Fruit fly (Drosophila melanogaster) whole organism, embryonic: ENCODE measurements around the gene beta4GalT7.
A peak's percentile ranks its signal among the peaks of the same experiment; 100 is the strongest.

ENCODE experiments used
- BtbVII ChIP-seq: fragments of 200-800 bp; sonication (Bioruptor generic); optimal IDR thresholded peaks from 3 replicates; lab custom pipeline; 2017; ENCODE audit warnings: missing biosample characterization, mild to moderate bottlenecking, missing genetic modification characterization
- C15 ChIP-seq: fragments of 200-800 bp; sonication (Bioruptor generic); IDR thresholded peaks from 3 replicates; pipeline ENCODE4 v1.3.6; 2022; ENCODE audit warnings: missing biosample characterization, missing genetic modification characterization
- CG10147 ChIP-seq: fragments of 200-800 bp; sonication (Bioruptor generic); optimal IDR thresholded peaks from 2 replicates; lab custom pipeline; 2019; ENCODE audit warnings: missing biosample characterization, mild to moderate bottlenecking, missing genetic modification characterization, moderate library complexity
- CG10565 ChIP-seq: fragments of 200-800 bp; sonication (Bioruptor generic); optimal IDR thresholded peaks from 3 replicates; lab custom pipeline; 2016; ENCODE audit warnings: missing biosample characterization, mild to moderate bottlenecking, missing genetic modification characterization
- CG14050 ChIP-seq: fragments of 200-800 bp; sonication (Bioruptor generic); IDR thresholded peaks from 3 replicates; pipeline ENCODE4 v1.3.6; 2022; ENCODE audit warnings: missing biosample characterization, missing genetic modification characterization
- CG15479 ChIP-seq: fragments of 200-800 bp; sonication (Bioruptor generic); optimal IDR thresholded peaks from 3 replicates; lab custom pipeline; 2019; ENCODE audit warnings: missing biosample characterization, mild to moderate bottlenecking, missing genetic modification characterization, moderate library complexity
- CG15601 ChIP-seq: fragments of 200-800 bp; sonication (Bioruptor generic); optimal IDR thresholded peaks from 3 replicates; lab custom pipeline; 2019; ENCODE audit warnings: missing biosample characterization, mild to moderate bottlenecking, missing genetic modification characterization, moderate library complexity
- CG1647 ChIP-seq: fragments of 200-800 bp; sonication (Bioruptor generic); optimal IDR thresholded peaks from 3 replicates; lab custom pipeline; 2016; ENCODE audit warnings: missing biosample characterization, missing genetic modification characterization
- CG16863 ChIP-seq: fragments of 200-800 bp; sonication (Bioruptor generic); optimal IDR thresholded peaks from 3 replicates; lab custom pipeline; 2016; ENCODE audit warnings: missing biosample characterization, missing genetic modification characterization
- CG17912 ChIP-seq: fragments of 200-800 bp; sonication (Bioruptor generic); optimal IDR thresholded peaks from 2 replicates; lab custom pipeline; 2018; ENCODE audit warnings: missing biosample characterization, mild to moderate bottlenecking, missing genetic modification characterization
- CG1792 ChIP-seq: fragments of 200-800 bp; sonication (Bioruptor generic); optimal IDR thresholded peaks from 2 replicates; lab custom pipeline; 2016; ENCODE audit warnings: missing biosample characterization, missing genetic modification characterization
- CG18476 ChIP-seq: fragments of 200-800 bp; sonication (Bioruptor generic); optimal IDR thresholded peaks from 2 replicates; lab custom pipeline; 2016; ENCODE audit warnings: missing biosample characterization, mild to moderate bottlenecking, missing genetic modification characterization
- CG18619 ChIP-seq: fragments of 200-800 bp; sonication (Bioruptor generic); optimal IDR thresholded peaks from 3 replicates; lab custom pipeline; 2017; ENCODE audit warnings: missing biosample characterization, mild to moderate bottlenecking, missing genetic modification characterization
- CG18764 ChIP-seq: fragments of 200-800 bp; sonication (Bioruptor generic); optimal IDR thresholded peaks from 3 replicates; lab custom pipeline; 2016; ENCODE audit warnings: missing biosample characterization, missing genetic modification characterization
- CG31365 ChIP-seq: fragments of 200-800 bp; sonication (Bioruptor generic); optimal IDR thresholded peaks from 2 replicates; lab custom pipeline; 2018; ENCODE audit warnings: missing biosample characterization, mild to moderate bottlenecking, missing genetic modification characterization
- CG3163 ChIP-seq: fragments of 200-800 bp; sonication (Bioruptor generic); optimal IDR thresholded peaks from 3 replicates; lab custom pipeline; 2016; ENCODE audit warnings: missing biosample characterization, missing genetic modification characterization
- CG3281 ChIP-seq: fragments of 200-800 bp; sonication (Bioruptor generic); optimal IDR thresholded peaks from 3 replicates; lab custom pipeline; 2017; ENCODE audit warnings: missing biosample characterization, mild to moderate bottlenecking, missing genetic modification characterization
- CG34376 ChIP-seq: fragments of 200-800 bp; sonication (Bioruptor generic); optimal IDR thresholded peaks from 2 replicates; lab custom pipeline; 2018; ENCODE audit warnings: missing biosample characterization, mild to moderate bottlenecking, missing genetic modification characterization
- CG6854 ChIP-seq: fragments of 200-800 bp; sonication (Bioruptor generic); optimal IDR thresholded peaks from 3 replicates; lab custom pipeline; 2017; ENCODE audit warnings: missing biosample characterization, mild to moderate bottlenecking, missing genetic modification characterization
- CG7357 ChIP-seq: fragments of 200-800 bp; sonication (Bioruptor generic); IDR thresholded peaks from 3 replicates; pipeline ENCODE4 v1.3.6; 2022; ENCODE audit warnings: missing biosample characterization, missing genetic modification characterization
- CG9609 ChIP-seq: fragments of 200-800 bp; sonication (Bioruptor generic); optimal IDR thresholded peaks from 3 replicates; lab custom pipeline; 2016; ENCODE audit warnings: missing biosample characterization, missing genetic modification characterization
- CG9727 ChIP-seq: fragments of 200-800 bp; sonication (Bioruptor generic); optimal IDR thresholded peaks from 3 replicates; lab custom pipeline; 2017; ENCODE audit warnings: missing biosample characterization, mild to moderate bottlenecking, missing genetic modification characterization
- Dll ChIP-seq: fragments of 200-800 bp; sonication (Bioruptor generic); IDR thresholded peaks from 4 replicates; pipeline ENCODE4 v1.3.6; 2022; ENCODE audit warnings: missing biosample characterization, missing genetic modification characterization; ENCODE audit not compliant: partially characterized antibody
- Drgx ChIP-seq: fragments of 200-800 bp; sonication (Bioruptor generic); IDR thresholded peaks from 2 replicates; pipeline ENCODE4 v1.3.6; 2022; ENCODE audit warnings: missing biosample characterization, missing genetic modification characterization
- Hr51 ChIP-seq, 2 experiments: fragments of 200-800 bp; sonication (Bioruptor generic); optimal IDR thresholded peaks; 2 replicates in 1 of 2; 3 replicates in 1 of 2; lab custom pipeline; 2016 to 2018; ENCODE audit warnings: missing biosample characterization in 2 of 2, missing genetic modification characterization in 2 of 2, mild to moderate bottlenecking in 1 of 2, moderate library complexity in 1 of 2
- NC2β ChIP-seq: fragments of 200-800 bp; sonication (Bioruptor generic); optimal IDR thresholded peaks from 2 replicates; lab custom pipeline; 2016; ENCODE audit warnings: missing biosample characterization, missing genetic modification characterization
- Nf-YA ChIP-seq: fragments of 200-800 bp; sonication (Bioruptor generic); IDR thresholded peaks from 2 replicates; pipeline ENCODE4 v1.3.6; 2022; ENCODE audit warnings: missing biosample characterization, missing genetic modification characterization
- Oaz ChIP-seq: fragments of 200-800 bp; sonication (Bioruptor generic); IDR thresholded peaks from 2 replicates; pipeline ENCODE4 v1.3.6; 2022; ENCODE audit warnings: missing biosample characterization, missing genetic modification characterization
- Ssrp ChIP-seq: fragments of 200-800 bp; sonication (Bioruptor generic); optimal IDR thresholded peaks from 2 replicates; lab custom pipeline; 2018; ENCODE audit warnings: missing biosample characterization, mild to moderate bottlenecking, missing genetic modification characterization, moderate library complexity
- Stat92E ChIP-seq, 3 experiments: fragments of >200 bp in 2 of 3; fragments of 200-800 bp in 1 of 3; sonication (Bioruptor generic) in 1 of 3; optimal IDR thresholded peaks; 2 replicates each; lab custom pipeline; 2017 to 2019; ENCODE audit warnings: missing biosample characterization in 3 of 3, missing genetic modification characterization in 3 of 3, mild to moderate bottlenecking in 1 of 3, moderate library complexity in 1 of 3
- Xbp1 ChIP-seq: fragments of 200-800 bp; sonication (Bioruptor generic); optimal IDR thresholded peaks from 3 replicates; lab custom pipeline; 2016; ENCODE audit warnings: missing biosample characterization, mild to moderate bottlenecking, missing genetic modification characterization
- abd-A ChIP-seq: fragments of 200-800 bp; sonication (Bioruptor generic); optimal IDR thresholded peaks from 3 replicates; lab custom pipeline; 2019; ENCODE audit warnings: missing biosample characterization, mild to moderate bottlenecking, missing genetic modification characterization, moderate library complexity
- ash1 ChIP-seq: fragments of 200-800 bp; sonication (Bioruptor generic); optimal IDR thresholded peaks from 2 replicates; lab custom pipeline; 2018; ENCODE audit warnings: missing biosample characterization, mild to moderate bottlenecking, missing genetic modification characterization
- fd96Cb ChIP-seq: fragments of 200-800 bp; sonication (Bioruptor generic); optimal IDR thresholded peaks from 2 replicates; lab custom pipeline; 2018; ENCODE audit warnings: missing biosample characterization, mild to moderate bottlenecking, missing genetic modification characterization, moderate library complexity
- gfzf ChIP-seq: fragments of 200-800 bp; sonication (Bioruptor generic); optimal IDR thresholded peaks from 2 replicates; lab custom pipeline; 2016; ENCODE audit warnings: missing biosample characterization, mild to moderate bottlenecking, missing genetic modification characterization, moderate library complexity
- hb ChIP-seq: fragments of 200-800 bp; sonication (Bioruptor generic); IDR thresholded peaks from 3 replicates; pipeline ENCODE4 v1.3.6; 2022; ENCODE audit warnings: missing biosample characterization, missing genetic modification characterization; ENCODE audit not compliant: partially characterized antibody
- ken ChIP-seq: fragments of 200-800 bp; sonication (Bioruptor generic); IDR thresholded peaks from 3 replicates; pipeline ENCODE4 v1.3.6; 2022; ENCODE audit warnings: missing biosample characterization, missing genetic modification characterization
- pan ChIP-seq, 4 experiments: fragments of >200 bp in 3 of 4; fragments of 200-800 bp in 1 of 4; sonication (Bioruptor generic) in 1 of 4; optimal IDR thresholded peaks in 3 of 4; IDR thresholded peaks in 1 of 4; 2 replicates each; pipeline versions ENCODE4 v1.3.6 to Lab custom; 2017 to 2022; ENCODE audit warnings: missing biosample characterization in 2 of 4, missing genetic modification characterization in 2 of 4, mixed read lengths in 1 of 4
- pb ChIP-seq: fragments of 200-800 bp; sonication (Bioruptor generic); optimal IDR thresholded peaks from 3 replicates; lab custom pipeline; 2016; ENCODE audit warnings: missing biosample characterization, missing genetic modification characterization
- pfk ChIP-seq: fragments of 200-800 bp; sonication (Bioruptor generic); optimal IDR thresholded peaks from 2 replicates; lab custom pipeline; 2018; ENCODE audit warnings: missing biosample characterization, mild to moderate bottlenecking, missing genetic modification characterization, moderate library complexity
- pros ChIP-seq: fragments of 200-800 bp; sonication (Bioruptor generic); optimal IDR thresholded peaks from 3 replicates; lab custom pipeline; 2019; ENCODE audit warnings: missing biosample characterization, mild to moderate bottlenecking, missing genetic modification characterization, moderate library complexity
- pzg ChIP-seq: fragments of 200-800 bp; sonication (Bioruptor generic); optimal IDR thresholded peaks from 3 replicates; lab custom pipeline; 2018; ENCODE audit warnings: missing biosample characterization, mild to moderate bottlenecking, missing genetic modification characterization, moderate library complexity
- row ChIP-seq: fragments of 200-800 bp; sonication (Bioruptor generic); IDR thresholded peaks from 3 replicates; pipeline ENCODE4 v1.3.6; 2022; ENCODE audit warnings: missing biosample characterization, missing genetic modification characterization
- ssp ChIP-seq: fragments of 200-800 bp; sonication (Bioruptor generic); IDR thresholded peaks from 2 replicates; pipeline ENCODE4 v1.3.6; 2022; ENCODE audit warnings: missing biosample characterization, missing genetic modification characterization
- toy ChIP-seq: fragments of 200-800 bp; sonication (Bioruptor generic); IDR thresholded peaks from 2 replicates; pipeline ENCODE4 v1.3.6; 2022; ENCODE audit warnings: missing biosample characterization, missing genetic modification characterization
- ttk ChIP-seq: fragments of 200-800 bp; sonication (Bioruptor generic); IDR thresholded peaks from 2 replicates; pipeline ENCODE4 v2.1.2; 2022; ENCODE audit warnings: missing biosample characterization, missing genetic modification characterization
- vfl ChIP-seq: fragments of 200-800 bp; sonication (Bioruptor generic); optimal IDR thresholded peaks from 2 replicates; lab custom pipeline; 2016; ENCODE audit warnings: missing biosample characterization, missing genetic modification characterization
- wdn ChIP-seq: fragments of 200-800 bp; sonication (Bioruptor generic); IDR thresholded peaks from 2 replicates; pipeline ENCODE4 v1.3.6; 2022; ENCODE audit warnings: missing biosample characterization, missing genetic modification characterization
- zf30C ChIP-seq: fragments of 200-800 bp; sonication (Bioruptor generic); optimal IDR thresholded peaks from 3 replicates; lab custom pipeline; 2018; ENCODE audit warnings: missing biosample characterization, mild to moderate bottlenecking, missing genetic modification characterization
- zfh1 ChIP-seq: fragments of 200-800 bp; sonication (Bioruptor generic); IDR thresholded peaks from 3 replicates; pipeline ENCODE4 v1.3.6; 2022; ENCODE audit warnings: missing biosample characterization, missing genetic modification characterization

beta4GalT7 gene

dm6 chr3R:25039028-25039476 is 16.0 kb downstream of the beta4GalT7 start, which contains the start of the genes Ythdf and bai (continued):
- peak; percentile 52; the same call in 2 of the 3 replicates for TF ChIP-seq ken (GFP tag; lab: Robert Waterston, UW)
- no peak for TF ChIP-seq Nf-YA (GFP tag; lab: Robert Waterston, UW)
- TF ChIP-seq toy (GFP tag; lab: Robert Waterston, UW) = no peak
- no peak for TF ChIP-seq fd96Cb
- TF ChIP-seq pzg (GFP tag; lab: Kevin White, UChicago) = peak; percentile 84
- peak; percentile 91 for TF ChIP-seq Dll (GFP tag; lab: Robert Waterston, UW)
- TF ChIP-seq Stat92E (GFP tag; optimal IDR thresholded peaks at IDR 0.05; lab: Kevin White, UChicago) = no peak
- no peak for TF ChIP-seq BtbVII (GFP tag; lab: Kevin White, UChicago)
- no peak for TF ChIP-seq pb
- TF ChIP-seq CG18476 (GFP tag; lab: Kevin White, UChicago) = peak; percentile 41
- TF ChIP-seq ttk = no peak
- no peak for TF ChIP-seq CG18619
- no peak for TF ChIP-seq wdn
- TF ChIP-seq vfl (GFP tag; lab: Kevin White, UChicago) = peak; percentile 15
- no peak for TF ChIP-seq Oaz (GFP tag; lab: Robert Waterston, UW)
- TF ChIP-seq CG15601 (tag; lab: Kevin White, UChicago) = no peak
- peak; percentile 13 for TF ChIP-seq CG34376 (GFP tag; lab: Kevin White, UChicago)
- no peak for TF ChIP-seq Drgx (GFP tag; lab: Robert Waterston, UW)
- TF ChIP-seq CG1792 = no peak
- TF ChIP-seq pfk = no peak
- TF ChIP-seq CG7357 (GFP tag; lab: Robert Waterston, UW) = no peak
- no peak for TF ChIP-seq CG16863 (GFP tag; lab: Kevin White, UChicago)
- peak in 1 of 2 experiments; percentile 52 for TF ChIP-seq Hr51 (GFP tag; optimal IDR thresholded peaks at IDR 0.05; lab: Kevin White, UChicago)
- no peak for TF ChIP-seq C15
- peak; percentile 60 for TF ChIP-seq row
- TF ChIP-seq CG3281 = peak; percentile 56
- TF ChIP-seq CG10565 = no peak
- TF ChIP-seq CG17912 = no peak
- TF ChIP-seq CG31365 (tag; lab: Kevin White, UChicago) = no peak
- peak; percentile 51 for TF ChIP-seq gfzf
- TF ChIP-seq pan (optimal IDR thresholded peaks at IDR 0.05; lab: Kevin White, UChicago) = no peak
- TF ChIP-seq pan (GFP tag; optimal IDR thresholded peaks at IDR 0.05 in 1 of 2, IDR thresholded peaks at IDR 0.05 in 1 of 2) = no peak
- peak; percentile 44 for TF ChIP-seq NC2β (GFP tag; lab: Kevin White, UChicago)
- TF ChIP-seq CG1647 (GFP tag; lab: Kevin White, UChicago) = peak; percentile 18
- TF ChIP-seq abd-A (tag; lab: Kevin White, UChicago) = no peak
- TF ChIP-seq CG9727 (GFP tag; lab: Kevin White, UChicago) = no peak
- TF ChIP-seq Ssrp = no peak
- no peak for TF ChIP-seq CG18764 (GFP tag; lab: Kevin White, UChicago)
- TF ChIP-seq CG10147 (GFP tag; lab: Kevin White, UChicago) = no peak
- TF ChIP-seq hb (GFP tag; lab: Robert Waterston, UW) = peak; percentile 78
- TF ChIP-seq ash1 (GFP tag; lab: Kevin White, UChicago) = no peak
- TF ChIP-seq zfh1 (GFP tag; lab: Robert Waterston, UW) = no peak
- TF ChIP-seq CG3163 (GFP tag; lab: Kevin White, UChicago) = no peak
- no peak for TF ChIP-seq CG14050 (GFP tag; lab: Robert Waterston, UW)
- peak; percentile 65 for TF ChIP-seq Xbp1 (GFP tag; lab: Kevin White, UChicago)
- TF ChIP-seq pros (GFP tag; lab: Kevin White, UChicago) = no peak
- TF ChIP-seq CG15479 (GFP tag; lab: Kevin White, UChicago) = peak; percentile 27
- TF ChIP-seq CG6854 = no peak
- peak; percentile 21 for TF ChIP-seq CG9609
- no peak for TF ChIP-seq zf30C
- TF ChIP-seq ssp = no peak
